Worm (Caenorhabditis elegans) whole organism, midembryonic: Measurements from ENCODE around the gene gana-1.

Experiments
- T22C8.4 ChIP-seq: fragments of 200-800 bp; sonication (Bioruptor generic); IDR thresholded peaks from 2 replicates; pipeline ENCODE4 v1.3.6; 2022; ENCODE audit warnings: missing genetic modification characterization, missing compliant biosample characterization
- cog-1 ChIP-seq: sonication (generic microtip); optimal IDR thresholded peaks from 2 replicates; lab custom pipeline; 2016; ENCODE audit warnings: missing genetic modification characterization, missing compliant biosample characterization
- flt-1 ChIP-seq: fragments of 200-800 bp; sonication (Bioruptor generic); IDR thresholded peaks from 2 replicates; pipeline ENCODE4 v1.3.6; 2022; ENCODE audit warnings: missing genetic modification characterization, missing compliant biosample characterization
- ztf-29 ChIP-seq: fragments of 200-800 bp; sonication (Bioruptor generic); IDR thresholded peaks from 2 replicates; pipeline ENCODE4 v1.3.6; 2022; ENCODE audit warnings: missing genetic modification reagents, missing genetic modification characterization, missing compliant biosample characterization

ce11 chrV:12082932-12083331 is 4.1 kb upstream of the gana-1 start, which contains the start of gene R07B7.10:
- TF ChIP-seq flt-1 (GFP tag; lab: Robert Waterston, UW) (no peak), T22C8.4 (no peak), cog-1 (tag; lab: Kevin White, UChicago) (no peak), ztf-29 (GFP tag; lab: Robert Waterston, UW) (no peak)
